Fruit fly (Drosophila melanogaster) whole organism, embryonic: ENCODE data around the gene CG44838.

Experiments
- Aef1 ChIP-seq: fragments of 200-800 bp; sonication (Bioruptor generic); IDR thresholded peaks from 3 replicates; pipeline ENCODE4 v1.3.6; 2022; ENCODE audit warnings: missing biosample characterization, missing genetic modification characterization
- Bteb2 ChIP-seq: fragments of 200-800 bp; sonication (Bioruptor generic); optimal IDR thresholded peaks from 2 replicates; lab custom pipeline; 2016; ENCODE audit warnings: missing biosample characterization, missing genetic modification characterization
- CG10979 ChIP-seq: fragments of 200-800 bp; sonication (Bioruptor generic); optimal IDR thresholded peaks from 2 replicates; lab custom pipeline; 2018; ENCODE audit warnings: missing biosample characterization, mild to moderate bottlenecking, missing genetic modification characterization, moderate library complexity
- CG11093 ChIP-seq: fragments of 200-800 bp; sonication (Bioruptor generic); IDR thresholded peaks from 3 replicates; pipeline ENCODE4 v1.3.6; 2022; ENCODE audit warnings: missing biosample characterization, missing genetic modification characterization
- CG11504 ChIP-seq: fragments of 200-800 bp; sonication (Bioruptor generic); optimal IDR thresholded peaks from 3 replicates; lab custom pipeline; 2019; ENCODE audit warnings: missing biosample characterization, mild to moderate bottlenecking, missing genetic modification characterization, moderate library complexity
- CG11723 ChIP-seq: fragments of 200-800 bp; sonication (Bioruptor generic); optimal IDR thresholded peaks from 2 replicates; lab custom pipeline; 2017; ENCODE audit warnings: missing biosample characterization, mild to moderate bottlenecking, missing genetic modification characterization
- CG12071 ChIP-seq: fragments of 200-800 bp; sonication (Bioruptor generic); optimal IDR thresholded peaks from 3 replicates; lab custom pipeline; 2018; ENCODE audit warnings: missing biosample characterization, mild to moderate bottlenecking, missing genetic modification characterization
- CG13123 ChIP-seq: fragments of 200-800 bp; sonication (Bioruptor generic); optimal IDR thresholded peaks from 2 replicates; lab custom pipeline; 2016; ENCODE audit warnings: missing biosample characterization, missing genetic modification characterization
- CG15073 ChIP-seq: fragments of 200-800 bp; sonication (Bioruptor generic); optimal IDR thresholded peaks from 2 replicates; lab custom pipeline; 2016; ENCODE audit warnings: missing biosample characterization, missing genetic modification characterization
- CG15601 ChIP-seq: fragments of 200-800 bp; sonication (Bioruptor generic); optimal IDR thresholded peaks from 3 replicates; lab custom pipeline; 2019; ENCODE audit warnings: missing biosample characterization, mild to moderate bottlenecking, missing genetic modification characterization, moderate library complexity
- CG17912 ChIP-seq: fragments of 200-800 bp; sonication (Bioruptor generic); optimal IDR thresholded peaks from 2 replicates; lab custom pipeline; 2018; ENCODE audit warnings: missing biosample characterization, mild to moderate bottlenecking, missing genetic modification characterization
- CG18011 ChIP-seq: fragments of 200-800 bp; sonication (Bioruptor generic); optimal IDR thresholded peaks from 2 replicates; lab custom pipeline; 2017; ENCODE audit warnings: missing biosample characterization, missing genetic modification characterization, mild to moderate bottlenecking, moderate library complexity, missing genotype
- CG2199 ChIP-seq: fragments of 200-800 bp; sonication (Bioruptor generic); IDR thresholded peaks from 3 replicates; pipeline ENCODE4 v1.3.6; 2022; ENCODE audit warnings: missing biosample characterization, missing genetic modification characterization
- CG3163 ChIP-seq: fragments of 200-800 bp; sonication (Bioruptor generic); optimal IDR thresholded peaks from 3 replicates; lab custom pipeline; 2016; ENCODE audit warnings: missing biosample characterization, missing genetic modification characterization
- CG34422 ChIP-seq: fragments of 200-800 bp; sonication (Bioruptor generic); IDR thresholded peaks from 3 replicates; pipeline ENCODE4 v1.3.6; 2022; ENCODE audit warnings: missing biosample characterization, missing genetic modification characterization
- CG43689 ChIP-seq: fragments of 200-800 bp; sonication (Bioruptor generic); IDR thresholded peaks from 2 replicates; pipeline ENCODE4 v1.3.6; 2022; ENCODE audit warnings: missing biosample characterization, missing genetic modification characterization
- CG4707 ChIP-seq: fragments of 200-800 bp; sonication (Bioruptor generic); optimal IDR thresholded peaks from 2 replicates; lab custom pipeline; 2018; ENCODE audit warnings: missing biosample characterization, mild to moderate bottlenecking, missing genetic modification characterization, moderate library complexity
- CG4820 ChIP-seq: fragments of 200-800 bp; sonication (Bioruptor generic); optimal IDR thresholded peaks from 3 replicates; lab custom pipeline; 2016; ENCODE audit warnings: missing biosample characterization, missing genetic modification characterization
- CG6683 ChIP-seq: fragments of 200-800 bp; sonication (Bioruptor generic); optimal IDR thresholded peaks from 2 replicates; lab custom pipeline; 2017; ENCODE audit warnings: missing biosample characterization, mild to moderate bottlenecking, missing genetic modification characterization, missing genetic modification reagents
- CG6765 ChIP-seq: fragments of 200-800 bp; sonication (Bioruptor generic); optimal IDR thresholded peaks from 3 replicates; lab custom pipeline; 2017; ENCODE audit warnings: missing biosample characterization, mild to moderate bottlenecking, missing genetic modification characterization
- CG6813 ChIP-seq: fragments of 200-800 bp; sonication (Bioruptor generic); optimal IDR thresholded peaks from 2 replicates; lab custom pipeline; 2017; ENCODE audit warnings: missing biosample characterization, missing genetic modification characterization, mild to moderate bottlenecking, moderate library complexity, missing genetic modification reagents
- CG7928 ChIP-seq: fragments of 200-800 bp; sonication (Bioruptor generic); optimal IDR thresholded peaks from 2 replicates; lab custom pipeline; 2017; ENCODE audit warnings: missing biosample characterization, mild to moderate bottlenecking, missing genetic modification characterization
- CG7963 ChIP-seq: fragments of 200-800 bp; sonication (Bioruptor generic); IDR thresholded peaks from 3 replicates; pipeline ENCODE4 v1.3.6; 2022; ENCODE audit warnings: missing biosample characterization, missing genetic modification characterization; ENCODE audit not compliant: partially characterized antibody
- CG9215 ChIP-seq: fragments of 200-800 bp; sonication (Bioruptor generic); IDR thresholded peaks from 2 replicates; pipeline ENCODE4 v1.3.6; 2022; ENCODE audit warnings: missing biosample characterization, missing genetic modification characterization
- CTCF ChIP-seq: fragments of 200-800 bp; sonication (Bioruptor generic); optimal IDR thresholded peaks from 2 replicates; lab custom pipeline; 2017; ENCODE audit warnings: missing biosample characterization, mild to moderate bottlenecking, missing genetic modification characterization, moderate library complexity
- CkIIα-i1 ChIP-seq: fragments of 200-800 bp; sonication (Bioruptor generic); IDR thresholded peaks from 2 replicates; pipeline ENCODE4 v1.3.6; 2022; ENCODE audit warnings: missing biosample characterization, missing genetic modification characterization
- Drgx ChIP-seq: fragments of 200-800 bp; sonication (Bioruptor generic); IDR thresholded peaks from 2 replicates; pipeline ENCODE4 v1.3.6; 2022; ENCODE audit warnings: missing biosample characterization, missing genetic modification characterization
- Hmx ChIP-seq: fragments of 200-800 bp; sonication (Bioruptor generic); optimal IDR thresholded peaks from 2 replicates; lab custom pipeline; 2016; ENCODE audit warnings: missing biosample characterization, missing genetic modification characterization
- Hr39 ChIP-seq: fragments of >200 bp; optimal IDR thresholded peaks from 2 replicates; lab custom pipeline; 2017
- Lim3 ChIP-seq: fragments of 200-800 bp; sonication (Bioruptor generic); IDR thresholded peaks from 2 replicates; pipeline ENCODE4 v1.3.6; 2022; ENCODE audit warnings: missing biosample characterization, missing genetic modification characterization
- NC2α ChIP-seq: fragments of 200-800 bp; sonication (Bioruptor generic); optimal IDR thresholded peaks from 2 replicates; lab custom pipeline; 2016; ENCODE audit warnings: missing biosample characterization, missing genetic modification characterization
- NfI ChIP-seq: fragments of 200-800 bp; sonication (Bioruptor generic); optimal IDR thresholded peaks from 3 replicates; lab custom pipeline; 2018; ENCODE audit warnings: missing biosample characterization, mild to moderate bottlenecking, missing genetic modification characterization, moderate library complexity
- abd-A ChIP-seq: fragments of 200-800 bp; sonication (Bioruptor generic); optimal IDR thresholded peaks from 3 replicates; lab custom pipeline; 2019; ENCODE audit warnings: missing biosample characterization, mild to moderate bottlenecking, missing genetic modification characterization, moderate library complexity
- ac ChIP-seq: fragments of 200-800 bp; sonication (Bioruptor generic); optimal IDR thresholded peaks from 3 replicates; lab custom pipeline; 2017; ENCODE audit warnings: missing biosample characterization, mild to moderate bottlenecking, missing genetic modification characterization
- az2 ChIP-seq: fragments of 200-800 bp; sonication (Bioruptor generic); optimal IDR thresholded peaks from 3 replicates; lab custom pipeline; 2016; ENCODE audit warnings: missing biosample characterization, missing genetic modification characterization
- bab2 ChIP-seq: fragments of 200-800 bp; sonication (Bioruptor generic); optimal IDR thresholded peaks from 2 replicates; lab custom pipeline; 2016; ENCODE audit warnings: missing biosample characterization, missing genetic modification characterization
- chinmo ChIP-seq: fragments of 200-800 bp; sonication (Bioruptor generic); IDR thresholded peaks from 4 replicates; pipeline ENCODE4 v1.3.6; 2022; ENCODE audit warnings: missing biosample characterization, missing genetic modification characterization; ENCODE audit not compliant: partially characterized antibody
- dimm ChIP-seq: fragments of 200-800 bp; sonication (Bioruptor generic); IDR thresholded peaks from 2 replicates; pipeline ENCODE4 v1.3.6; 2022; ENCODE audit warnings: missing biosample characterization, missing genetic modification characterization
- gce ChIP-seq: fragments of 200-800 bp; sonication (Bioruptor generic); IDR thresholded peaks from 3 replicates; pipeline ENCODE4 v1.3.6; 2022; ENCODE audit warnings: missing biosample characterization, missing genetic modification characterization
- grn ChIP-seq: fragments of 200-800 bp; sonication (Bioruptor generic); optimal IDR thresholded peaks from 3 replicates; lab custom pipeline; 2017; ENCODE audit warnings: missing biosample characterization, missing genetic modification characterization
- hb ChIP-seq: fragments of 200-800 bp; sonication (Bioruptor generic); IDR thresholded peaks from 3 replicates; pipeline ENCODE4 v1.3.6; 2022; ENCODE audit warnings: missing biosample characterization, missing genetic modification characterization; ENCODE audit not compliant: partially characterized antibody
- knrl ChIP-seq: fragments of 200-800 bp; sonication (Bioruptor generic); IDR thresholded peaks from 3 replicates; pipeline ENCODE4 v1.3.6; 2022; ENCODE audit warnings: missing biosample characterization, missing genetic modification characterization; ENCODE audit not compliant: partially characterized antibody
- pan ChIP-seq, 4 experiments: fragments of >200 bp in 3 of 4; fragments of 200-800 bp in 1 of 4; sonication (Bioruptor generic) in 1 of 4; optimal IDR thresholded peaks in 3 of 4; IDR thresholded peaks in 1 of 4; 2 replicates each; pipeline versions ENCODE4 v1.3.6 to Lab custom; 2017 to 2022; ENCODE audit warnings: missing biosample characterization in 2 of 4, missing genetic modification characterization in 2 of 4, mixed read lengths in 1 of 4
- psq ChIP-seq: fragments of 200-800 bp; sonication (Bioruptor generic); optimal IDR thresholded peaks from 2 replicates; lab custom pipeline; 2017; ENCODE audit warnings: missing biosample characterization, missing genetic modification characterization
- sens-2 ChIP-seq: fragments of 200-800 bp; sonication (Bioruptor generic); IDR thresholded peaks from 2 replicates; pipeline ENCODE4 v1.3.6; 2022; ENCODE audit warnings: missing biosample characterization, missing genetic modification characterization
- sisA ChIP-seq: fragments of 200-800 bp; sonication (Bioruptor generic); IDR thresholded peaks from 2 replicates; pipeline ENCODE4 v1.3.6; 2022; ENCODE audit warnings: missing biosample characterization, missing genetic modification characterization
- slp2 ChIP-seq: fragments of 200-800 bp; sonication (Bioruptor generic); optimal IDR thresholded peaks from 2 replicates; lab custom pipeline; 2016; ENCODE audit warnings: missing biosample characterization, missing genetic modification characterization
- sug ChIP-seq: fragments of 200-800 bp; optimal IDR thresholded peaks from 2 replicates; lab custom pipeline; 2019; ENCODE audit warnings: missing biosample characterization, mild to moderate bottlenecking, missing genetic modification characterization, moderate library complexity
- tup ChIP-seq: fragments of 200-800 bp; sonication (Bioruptor generic); optimal IDR thresholded peaks from 2 replicates; lab custom pipeline; 2016; ENCODE audit warnings: missing biosample characterization, mild to moderate bottlenecking, missing genetic modification characterization, moderate library complexity
- tx ChIP-seq: fragments of 200-800 bp; sonication (Bioruptor generic); optimal IDR thresholded peaks from 2 replicates; lab custom pipeline; 2016; ENCODE audit warnings: missing biosample characterization, missing genetic modification characterization
- unc-4 ChIP-seq: fragments of 200-800 bp; sonication (Bioruptor generic); IDR thresholded peaks from 2 replicates; pipeline ENCODE4 v1.3.6; 2022; ENCODE audit warnings: missing biosample characterization, missing genetic modification characterization; ENCODE audit not compliant: partially characterized antibody
- usp ChIP-seq: fragments of >200 bp; optimal IDR thresholded peaks from 2 replicates; lab custom pipeline; 2017; ENCODE audit warnings: missing biosample characterization, missing genetic modification characterization

CG44838 gene

dm6 chr3L:9446731-9447238, 14.1 kb upstream of the CG44838 start, which contains the start of gene CG3529 (continued):
- peak; percentile 45 for TF ChIP-seq CG11504 (tag; lab: Kevin White, UChicago)
- peak; percentile 40 for TF ChIP-seq NfI
- no peak for TF ChIP-seq grn
- no peak for TF ChIP-seq CG18011 (GFP tag; lab: Kevin White, UChicago)
- TF ChIP-seq sug (tag; lab: Kevin White, UChicago): peak; percentile 34
- no peak for TF ChIP-seq usp
- TF ChIP-seq CG11093 (GFP tag; lab: Robert Waterston, UW): no peak
- TF ChIP-seq CG43689 (GFP tag; lab: Robert Waterston, UW): no peak
- no peak for TF ChIP-seq CG9215 (GFP tag; lab: Robert Waterston, UW)
- TF ChIP-seq unc-4: no peak
- TF ChIP-seq NC2α (GFP tag; lab: Kevin White, UChicago): no peak
- no peak for TF ChIP-seq CG2199 (GFP tag; lab: Robert Waterston, UW)
- TF ChIP-seq abd-A (tag; lab: Kevin White, UChicago): no peak
- no peak for TF ChIP-seq CG6683 (GFP tag; lab: Kevin White, UChicago)
- TF ChIP-seq CG13123 (GFP tag; lab: Kevin White, UChicago): no peak
- TF ChIP-seq CG6813 (GFP tag; lab: Kevin White, UChicago): no peak
- TF ChIP-seq CG4820: no peak
- no peak for TF ChIP-seq psq (GFP tag; lab: Kevin White, UChicago)
- TF ChIP-seq CG7963 (GFP tag; lab: Robert Waterston, UW): no peak
- TF ChIP-seq pan (optimal IDR thresholded peaks at IDR 0.05; lab: Kevin White, UChicago): no peak
- no peak for TF ChIP-seq pan (GFP tag; optimal IDR thresholded peaks at IDR 0.05 in 1 of 2, IDR thresholded peaks at IDR 0.05 in 1 of 2)
- no peak for TF ChIP-seq ac (GFP tag; lab: Kevin White, UChicago)
- TF ChIP-seq Bteb2 (GFP tag; lab: Kevin White, UChicago): peak; percentile 20
- TF ChIP-seq CTCF (GFP tag; lab: Kevin White, UChicago): peak; percentile 3
- TF ChIP-seq Hmx (GFP tag; lab: Kevin White, UChicago): no peak
- peak; percentile 44; the same call in 1 of the 3 replicates for TF ChIP-seq CG34422 (GFP tag; lab: Robert Waterston, UW)
- no peak for TF ChIP-seq CG10979 (tag; lab: Kevin White, UChicago)
- TF ChIP-seq sisA (GFP tag; lab: Robert Waterston, UW): no peak
- TF ChIP-seq CG4707 (GFP tag; lab: Kevin White, UChicago): peak; percentile 15
- TF ChIP-seq Hr39 (lab: Kevin White, UChicago): no peak
- no peak for TF ChIP-seq sens-2
- TF ChIP-seq CG12071 (GFP tag; lab: Kevin White, UChicago): no peak
- no peak for TF ChIP-seq CG3163 (GFP tag; lab: Kevin White, UChicago)
- TF ChIP-seq tup (GFP tag; lab: Kevin White, UChicago): no peak
- no peak for TF ChIP-seq bab2
- TF ChIP-seq knrl (GFP tag; lab: Robert Waterston, UW): no peak
- no peak for TF ChIP-seq CkIIα-i1 (GFP tag; lab: Robert Waterston, UW)
- peak; percentile 17 for TF ChIP-seq slp2 (GFP tag; lab: Kevin White, UChicago)
- peak; percentile 13 for TF ChIP-seq CG11723 (GFP tag; lab: Kevin White, UChicago)
- TF ChIP-seq chinmo: peak; percentile 68; the same call in 2 of the 4 replicates
- TF ChIP-seq Aef1 (GFP tag; lab: Robert Waterston, UW): no peak
- TF ChIP-seq dimm (GFP tag; lab: Robert Waterston, UW): no peak
- TF ChIP-seq CG6765 (GFP tag; lab: Kevin White, UChicago): peak; percentile 28
- TF ChIP-seq hb: no peak
- TF ChIP-seq CG15073 (GFP tag; lab: Kevin White, UChicago): no peak
- TF ChIP-seq tx (GFP tag; lab: Kevin White, UChicago): no peak
- TF ChIP-seq CG15601 (tag; lab: Kevin White, UChicago): peak; percentile 45
- TF ChIP-seq CG7928 (GFP tag; lab: Kevin White, UChicago): peak; percentile 89
- TF ChIP-seq gce (GFP tag; lab: Robert Waterston, UW): no peak
- TF ChIP-seq CG17912 (GFP tag; lab: Kevin White, UChicago): no peak
- no peak for TF ChIP-seq Drgx (GFP tag; lab: Robert Waterston, UW)
- TF ChIP-seq az2 (GFP tag; lab: Kevin White, UChicago): peak; percentile 10
- no peak for TF ChIP-seq Lim3 (GFP tag; lab: Robert Waterston, UW)
